3 fruit fly cellular contexts compared by ENCODE assay signal in the genomic region with DNA sequence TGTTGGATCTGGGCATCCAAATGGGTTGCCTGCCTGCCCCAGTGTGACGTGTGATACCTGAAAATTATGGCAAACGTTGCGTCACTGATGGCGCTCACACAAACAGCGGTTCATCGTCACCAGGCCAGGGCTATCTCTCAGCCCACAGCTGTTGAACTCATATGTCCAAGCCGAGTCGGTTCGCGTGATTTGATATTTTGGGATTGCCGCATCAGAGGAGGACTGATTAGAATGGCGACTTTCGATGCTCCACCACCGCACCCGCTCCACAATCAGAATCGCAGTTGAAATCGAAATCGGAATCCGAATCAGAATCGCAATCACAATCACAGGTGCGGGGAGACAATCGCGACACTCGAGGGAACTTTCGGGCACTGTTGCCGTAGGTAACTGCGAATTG.
TF ChIP-seq lines count a peak whose summit lies in the region.

No protein-coding gene starts in this region.

- no peak for TF ChIP-seq CTCF in whole organism, embryonic (GFP tag; optimal IDR thresholded peaks at IDR 0.05; lab: Kevin White, UChicago)

TF ChIP-seq in whole organism, embryonic, 481 proteins besides CTCF, POLR2A, EP300 and RAD21:
- no peak for TF ChIP-seq CoRest (tag; optimal IDR thresholded peaks at IDR 0.05; lab: Kevin White, UChicago)
- TF ChIP-seq CG14014 (GFP tag; IDR thresholded peaks at IDR 0.05; lab: Robert Waterston, UW), result no peak
- no peak for TF ChIP-seq ci (GFP tag; IDR thresholded peaks at IDR 0.05; lab: Robert Waterston, UW)
- no peak for TF ChIP-seq pzg (GFP tag; optimal IDR thresholded peaks at IDR 0.05; lab: Kevin White, UChicago)
- TF ChIP-seq CG11723 (GFP tag; optimal IDR thresholded peaks at IDR 0.05; lab: Kevin White, UChicago), result no peak
- no peak for TF ChIP-seq mam (GFP tag; optimal IDR thresholded peaks at IDR 0.05; lab: Kevin White, UChicago)
- TF ChIP-seq CG11085 (GFP tag; IDR thresholded peaks at IDR 0.05; lab: Robert Waterston, UW), result no peak
- TF ChIP-seq grn (GFP tag; optimal IDR thresholded peaks at IDR 0.05; lab: Kevin White, UChicago), result peak; percentile 73
- TF ChIP-seq hb (GFP tag; IDR thresholded peaks at IDR 0.05; lab: Robert Waterston, UW; ENCODE audit: partially characterized antibody), result no peak
- no peak for TF ChIP-seq oc (tag; optimal IDR thresholded peaks at IDR 0.05; lab: Kevin White, UChicago)
- TF ChIP-seq exex (tag; optimal IDR thresholded peaks at IDR 0.05; lab: Kevin White, UChicago), result peak; percentile 1
- no peak for TF ChIP-seq inv (GFP tag; IDR thresholded peaks at IDR 0.05; lab: Robert Waterston, UW; ENCODE audit: partially characterized antibody)
- peak in 1 of 2 experiments; percentile 74 for TF ChIP-seq Pdp1 (GFP tag; optimal IDR thresholded peaks at IDR 0.05; lab: Kevin White, UChicago)
- 0 out of 4 replicates have a peak, but pooled peaks have one; percentile 40 for TF ChIP-seq chinmo (GFP tag; IDR thresholded peaks at IDR 0.05; lab: Robert Waterston, UW; ENCODE audit: partially characterized antibody)
- TF ChIP-seq sug (tag; optimal IDR thresholded peaks at IDR 0.05; lab: Kevin White, UChicago), result peak; percentile 63
- peak; percentile 54 for TF ChIP-seq cwo (GFP tag; optimal IDR thresholded peaks at IDR 0.05; lab: Kevin White, UChicago)
- no peak for TF ChIP-seq tap (tag; optimal IDR thresholded peaks at IDR 0.05; lab: Kevin White, UChicago)
- TF ChIP-seq Hr39 (optimal IDR thresholded peaks at IDR 0.05; lab: Kevin White, UChicago), result no peak

TF ChIP-seq in whole organism, prepupa, 60 proteins besides CTCF, POLR2A, EP300 and RAD21:
- peak; percentile 53 for TF ChIP-seq vri (GFP tag; optimal IDR thresholded peaks at IDR 0.05; lab: Kevin White, UChicago)
- no peak for TF ChIP-seq fd59A (GFP tag; optimal IDR thresholded peaks at IDR 0.05; lab: Kevin White, UChicago)
- peak; percentile 66 for TF ChIP-seq svp (GFP tag; lab: Kevin White, UChicago)
- no peak for TF ChIP-seq CG7368 (GFP tag; optimal IDR thresholded peaks at IDR 0.05; lab: Kevin White, UChicago)
- TF ChIP-seq topi (GFP tag; optimal IDR thresholded peaks at IDR 0.05; lab: Kevin White, UChicago), result no peak

TF ChIP-seq in whole organism, wandering third instar larva, 38 proteins besides CTCF, POLR2A, EP300 and RAD21:
- no peak for TF ChIP-seq Hr78 (GFP tag; optimal IDR thresholded peaks at IDR 0.05; lab: Kevin White, UChicago)
- no peak for TF ChIP-seq CG9705 (GFP tag; optimal IDR thresholded peaks at IDR 0.05; lab: Kevin White, UChicago)
- no peak for TF ChIP-seq GATAd (GFP tag; optimal IDR thresholded peaks at IDR 0.05; lab: Kevin White, UChicago)
- no peak for TF ChIP-seq brk (GFP tag; optimal IDR thresholded peaks at IDR 0.05; lab: Kevin White, UChicago)
- no peak for TF ChIP-seq Abd-B (GFP tag; optimal IDR thresholded peaks at IDR 0.05; lab: Kevin White, UChicago)
- no peak for TF ChIP-seq Dfd (GFP tag; optimal IDR thresholded peaks at IDR 0.05; lab: Kevin White, UChicago)
- TF ChIP-seq Rel (GFP tag; optimal IDR thresholded peaks at IDR 0.05; lab: Kevin White, UChicago), result no peak
- peak; percentile 8 for TF ChIP-seq Rel (tag; optimal IDR thresholded peaks at IDR 0.05; lab: Kevin White, UChicago)
- TF ChIP-seq pan (optimal IDR thresholded peaks at IDR 0.05; lab: Kevin White, UChicago), result no peak
TF ChIP-seq in whole organism, wandering third instar larva: peak in this region for 1.
